Worm (Caenorhabditis elegans): ENCODE results near the gene cisd-3.1.

DNA sequence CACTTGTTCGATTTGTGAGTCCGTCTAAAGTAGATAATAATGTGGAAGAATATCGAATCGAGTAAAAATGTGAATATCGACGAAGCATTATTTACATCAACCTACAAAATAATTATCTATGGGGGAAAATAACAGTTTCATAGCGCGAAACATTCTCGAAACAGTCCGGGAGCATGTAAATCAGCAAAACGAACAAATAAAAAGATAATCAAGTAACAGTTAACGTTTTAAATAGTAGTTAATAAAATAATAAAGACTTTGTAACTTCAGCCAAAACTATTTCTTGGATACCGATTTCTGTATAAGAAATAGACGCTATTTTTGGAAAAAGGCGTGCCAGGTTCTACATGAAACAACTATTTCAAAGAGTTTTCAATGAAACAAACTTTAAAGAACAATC lies 25.3 kb downstream of the cisd-3.1 start, which contains the start of gene mlcd-1:
- TF ChIP-seq ceh-79 (tag; optimal IDR thresholded peaks at IDR 0.05) (no peak), egl-18 (GFP tag; IDR thresholded peaks at IDR 0.05) (no peak), dpl-1 (GFP tag; optimal IDR thresholded peaks at IDR 0.05) (no peak), F57C9.4 (tag; optimal IDR thresholded peaks at IDR 0.05) (no peak), ztf-25 (GFP tag; IDR thresholded peaks at IDR 0.05) (no peak), sptf-2 (GFP tag; optimal IDR thresholded peaks at IDR 0.05) (no peak), attf-3 (GFP tag; conservative IDR thresholded peaks at IDR 0.05) (no peak), ztf-6 (GFP tag; IDR thresholded peaks at IDR 0.05) (no peak)
